Fruit fly (Drosophila melanogaster) whole organism, embryonic: ENCODE results near the gene CG44362.
A peak's percentile ranks its signal among the peaks of the same experiment; 100 is the strongest.

Experiments
- B-H1 ChIP-seq: fragments of 200-800 bp; sonication (Bioruptor generic); IDR thresholded peaks from 3 replicates; pipeline ENCODE4 v1.3.6; 2022; ENCODE audit warnings: missing biosample characterization, missing genetic modification characterization
- B-H2 ChIP-seq: fragments of 200-800 bp; sonication (Bioruptor generic); optimal IDR thresholded peaks from 2 replicates; lab custom pipeline; 2018; ENCODE audit warnings: missing biosample characterization, mild to moderate bottlenecking, missing genetic modification characterization
- Bteb2 ChIP-seq: fragments of 200-800 bp; sonication (Bioruptor generic); optimal IDR thresholded peaks from 2 replicates; lab custom pipeline; 2016; ENCODE audit warnings: missing biosample characterization, missing genetic modification characterization
- CG10274 ChIP-seq: fragments of 200-800 bp; sonication (Bioruptor generic); optimal IDR thresholded peaks from 3 replicates; lab custom pipeline; 2017; ENCODE audit warnings: missing biosample characterization, mild to moderate bottlenecking, missing genetic modification characterization
- CG10366 ChIP-seq: fragments of 200-800 bp; sonication (Bioruptor generic); IDR thresholded peaks from 2 replicates; pipeline ENCODE4 v1.3.6; 2022; ENCODE audit warnings: missing biosample characterization, missing genetic modification characterization
- CG12071 ChIP-seq: fragments of 200-800 bp; sonication (Bioruptor generic); optimal IDR thresholded peaks from 3 replicates; lab custom pipeline; 2018; ENCODE audit warnings: missing biosample characterization, mild to moderate bottlenecking, missing genetic modification characterization
- CG12219 ChIP-seq: fragments of 200-800 bp; sonication (Bioruptor generic); optimal IDR thresholded peaks from 3 replicates; lab custom pipeline; 2018; ENCODE audit warnings: missing biosample characterization, mild to moderate bottlenecking, missing genetic modification characterization
- CG12769 ChIP-seq: fragments of 200-800 bp; sonication (Bioruptor generic); optimal IDR thresholded peaks from 2 replicates; lab custom pipeline; 2019; ENCODE audit warnings: missing biosample characterization, mild to moderate bottlenecking, missing genetic modification characterization, moderate library complexity
- CG13123 ChIP-seq: fragments of 200-800 bp; sonication (Bioruptor generic); optimal IDR thresholded peaks from 2 replicates; lab custom pipeline; 2016; ENCODE audit warnings: missing biosample characterization, missing genetic modification characterization
- CG1602 ChIP-seq: fragments of 200-800 bp; sonication (Bioruptor generic); optimal IDR thresholded peaks from 3 replicates; lab custom pipeline; 2016; ENCODE audit warnings: missing biosample characterization, missing genetic modification characterization
- CG1792 ChIP-seq: fragments of 200-800 bp; sonication (Bioruptor generic); optimal IDR thresholded peaks from 2 replicates; lab custom pipeline; 2016; ENCODE audit warnings: missing biosample characterization, missing genetic modification characterization
- CG30431 ChIP-seq: fragments of 200-800 bp; sonication (Bioruptor generic); optimal IDR thresholded peaks from 2 replicates; lab custom pipeline; 2017; ENCODE audit warnings: missing biosample characterization, missing genetic modification characterization
- CG32532 ChIP-seq: fragments of 200-800 bp; sonication (Bioruptor generic); IDR thresholded peaks from 2 replicates; pipeline ENCODE4 v1.3.6; 2022; ENCODE audit warnings: missing biosample characterization, missing genetic modification characterization
- CG3407 ChIP-seq: fragments of 200-800 bp; sonication (Bioruptor generic); optimal IDR thresholded peaks from 2 replicates; lab custom pipeline; 2018; ENCODE audit warnings: missing biosample characterization, mild to moderate bottlenecking, missing genetic modification characterization
- CG34422 ChIP-seq: fragments of 200-800 bp; sonication (Bioruptor generic); IDR thresholded peaks from 3 replicates; pipeline ENCODE4 v1.3.6; 2022; ENCODE audit warnings: missing biosample characterization, missing genetic modification characterization
- CG5953 ChIP-seq: fragments of 200-800 bp; sonication (Bioruptor generic); IDR thresholded peaks from 2 replicates; pipeline ENCODE4 v1.3.6; 2022; ENCODE audit warnings: missing biosample characterization, missing genetic modification characterization
- CG6813 ChIP-seq: fragments of 200-800 bp; sonication (Bioruptor generic); optimal IDR thresholded peaks from 2 replicates; lab custom pipeline; 2017; ENCODE audit warnings: missing biosample characterization, missing genetic modification characterization, mild to moderate bottlenecking, moderate library complexity, missing genetic modification reagents
- CG7556 ChIP-seq: fragments of 200-800 bp; sonication (Bioruptor generic); optimal IDR thresholded peaks from 2 replicates; lab custom pipeline; 2017; ENCODE audit warnings: missing biosample characterization, mild to moderate bottlenecking, missing genetic modification characterization
- CG8089 ChIP-seq: fragments of 200-800 bp; sonication (Bioruptor generic); optimal IDR thresholded peaks from 3 replicates; lab custom pipeline; 2016; ENCODE audit warnings: missing biosample characterization, missing genetic modification characterization
- CG8765 ChIP-seq: fragments of 200-800 bp; sonication (Bioruptor generic); IDR thresholded peaks from 2 replicates; pipeline ENCODE4 v1.3.6; 2022; ENCODE audit warnings: missing biosample characterization, missing genetic modification characterization
- CG9727 ChIP-seq: fragments of 200-800 bp; sonication (Bioruptor generic); optimal IDR thresholded peaks from 3 replicates; lab custom pipeline; 2017; ENCODE audit warnings: missing biosample characterization, mild to moderate bottlenecking, missing genetic modification characterization
- CG9876 ChIP-seq: fragments of 200-800 bp; sonication (Bioruptor generic); optimal IDR thresholded peaks from 2 replicates; lab custom pipeline; 2016; ENCODE audit warnings: missing biosample characterization, missing genetic modification characterization
- CoRest ChIP-seq: fragments of 200-800 bp; sonication (Bioruptor generic); optimal IDR thresholded peaks from 3 replicates; lab custom pipeline; 2018; ENCODE audit warnings: missing biosample characterization, mild to moderate bottlenecking, missing genetic modification characterization, moderate library complexity
- Dref ChIP-seq: fragments of 200-800 bp; sonication (Bioruptor generic); IDR thresholded peaks from 2 replicates; pipeline ENCODE4 v1.3.6; 2022; ENCODE audit warnings: missing biosample characterization, missing genetic modification characterization
- HLHmδ ChIP-seq: fragments of 200-800 bp; sonication (Bioruptor generic); optimal IDR thresholded peaks from 2 replicates; lab custom pipeline; 2018; ENCODE audit warnings: missing biosample characterization, mild to moderate bottlenecking, missing genetic modification characterization, moderate library complexity
- Max ChIP-seq: fragments of 200-800 bp; sonication (Bioruptor generic); optimal IDR thresholded peaks from 2 replicates; lab custom pipeline; 2016; ENCODE audit warnings: missing biosample characterization, mild to moderate bottlenecking, missing genetic modification characterization
- Med ChIP-seq: fragments of 200-800 bp; sonication (Bioruptor generic); peaks from one replicate; lab custom pipeline; 2016; ENCODE audit warnings: missing biosample characterization, missing genetic modification characterization, mild to moderate bottlenecking, inconsistent platforms, moderate library complexity
- Meics ChIP-seq: fragments of 200-800 bp; sonication (Bioruptor generic); optimal IDR thresholded peaks from 2 replicates; lab custom pipeline; 2017; ENCODE audit warnings: missing biosample characterization, mild to moderate bottlenecking, missing genetic modification characterization
- Neu2 ChIP-seq: fragments of 200-800 bp; sonication (Bioruptor generic); optimal IDR thresholded peaks from 3 replicates; lab custom pipeline; 2016; ENCODE audit warnings: missing biosample characterization, missing genetic modification characterization, borderline replicate concordance
- Nf-YB ChIP-seq: fragments of 200-800 bp; sonication (Bioruptor generic); optimal IDR thresholded peaks from 3 replicates; lab custom pipeline; 2019; ENCODE audit warnings: missing biosample characterization, mild to moderate bottlenecking, missing genetic modification characterization, moderate library complexity
- Nf-YC ChIP-seq: fragments of 200-800 bp; optimal IDR thresholded peaks from 3 replicates; lab custom pipeline; 2019; ENCODE audit warnings: missing biosample characterization, mild to moderate bottlenecking, missing genetic modification characterization, moderate library complexity
- NfI ChIP-seq: fragments of 200-800 bp; sonication (Bioruptor generic); optimal IDR thresholded peaks from 3 replicates; lab custom pipeline; 2018; ENCODE audit warnings: missing biosample characterization, mild to moderate bottlenecking, missing genetic modification characterization, moderate library complexity
- Side ChIP-seq: fragments of 200-800 bp; sonication (Bioruptor generic); optimal IDR thresholded peaks from 2 replicates; lab custom pipeline; 2016; ENCODE audit warnings: missing biosample characterization, missing genetic modification characterization
- Sry-β ChIP-seq: fragments of 200-800 bp; sonication (Bioruptor generic); optimal IDR thresholded peaks from 2 replicates; lab custom pipeline; 2018; ENCODE audit warnings: missing biosample characterization, mild to moderate bottlenecking, missing genetic modification characterization, moderate library complexity
- Trl ChIP-seq, 3 experiments: fragments of >200 bp in 2 of 3; fragments of 200-800 bp in 1 of 3; sonication (Bioruptor generic) in 1 of 3; optimal IDR thresholded peaks; 2 replicates in 1 of 3; 3 replicates in 2 of 3; lab custom pipeline; 2016 to 2017; ENCODE audit warnings: missing biosample characterization in 1 of 3, missing genetic modification characterization in 1 of 3
- YL-1 ChIP-seq: fragments of 200-800 bp; sonication (Bioruptor generic); optimal IDR thresholded peaks from 3 replicates; lab custom pipeline; 2017; ENCODE audit warnings: missing biosample characterization, mild to moderate bottlenecking, missing genetic modification characterization
- ac ChIP-seq: fragments of 200-800 bp; sonication (Bioruptor generic); optimal IDR thresholded peaks from 3 replicates; lab custom pipeline; 2017; ENCODE audit warnings: missing biosample characterization, mild to moderate bottlenecking, missing genetic modification characterization
- bab2 ChIP-seq: fragments of 200-800 bp; sonication (Bioruptor generic); optimal IDR thresholded peaks from 2 replicates; lab custom pipeline; 2016; ENCODE audit warnings: missing biosample characterization, missing genetic modification characterization
- bcd ChIP-seq: fragments of 200-800 bp; sonication (Bioruptor generic); optimal IDR thresholded peaks from 2 replicates; lab custom pipeline; 2017; ENCODE audit warnings: missing biosample characterization, mild to moderate bottlenecking, missing genetic modification characterization
- dmrt99B ChIP-seq: fragments of 200-800 bp; sonication (Bioruptor generic); optimal IDR thresholded peaks from 2 replicates; lab custom pipeline; 2018; ENCODE audit warnings: missing biosample characterization, mild to moderate bottlenecking, missing genetic modification characterization, moderate library complexity
- mirr ChIP-seq: fragments of 200-800 bp; sonication (Bioruptor generic); optimal IDR thresholded peaks from 3 replicates; lab custom pipeline; 2018; ENCODE audit warnings: missing biosample characterization, mild to moderate bottlenecking, missing genetic modification characterization
- odd ChIP-seq: fragments of 200-800 bp; sonication (Bioruptor generic); optimal IDR thresholded peaks from 2 replicates; lab custom pipeline; 2017; ENCODE audit warnings: missing biosample characterization, mild to moderate bottlenecking, missing genetic modification characterization
- org-1 ChIP-seq: fragments of 200-800 bp; sonication (Bioruptor generic); optimal IDR thresholded peaks from 2 replicates; lab custom pipeline; 2017; ENCODE audit warnings: missing biosample characterization, missing genetic modification characterization
- phol ChIP-seq: fragments of 200-800 bp; sonication (Bioruptor generic); optimal IDR thresholded peaks from 3 replicates; lab custom pipeline; 2018; ENCODE audit warnings: missing biosample characterization, mild to moderate bottlenecking, missing genetic modification characterization, moderate library complexity
- prd ChIP-seq, 3 experiments: fragments of >200 bp in 2 of 3; fragments of 200-800 bp in 1 of 3; sonication (Bioruptor generic) in 1 of 3; optimal IDR thresholded peaks in 2 of 3; IDR thresholded peaks in 1 of 3; 2 replicates in 2 of 3; 3 replicates in 1 of 3; pipeline versions ENCODE4 v1.3.6 to Lab custom; 2017 to 2022; ENCODE audit warnings: missing biosample characterization in 1 of 3, missing genetic modification characterization in 1 of 3
- scrt ChIP-seq: fragments of 200-800 bp; sonication (Bioruptor generic); optimal IDR thresholded peaks from 2 replicates; lab custom pipeline; 2018; ENCODE audit warnings: missing biosample characterization, mild to moderate bottlenecking, missing genetic modification characterization, moderate library complexity
- unc-4 ChIP-seq: fragments of 200-800 bp; sonication (Bioruptor generic); IDR thresholded peaks from 2 replicates; pipeline ENCODE4 v1.3.6; 2022; ENCODE audit warnings: missing biosample characterization, missing genetic modification characterization; ENCODE audit not compliant: partially characterized antibody
- vfl ChIP-seq: fragments of 200-800 bp; sonication (Bioruptor generic); optimal IDR thresholded peaks from 2 replicates; lab custom pipeline; 2016; ENCODE audit warnings: missing biosample characterization, missing genetic modification characterization
- vnd ChIP-seq: fragments of 200-800 bp; sonication (Bioruptor generic); IDR thresholded peaks from 3 replicates; pipeline ENCODE4 v1.3.6; 2022; ENCODE audit warnings: missing biosample characterization, missing genetic modification characterization; ENCODE audit not compliant: partially characterized antibody

Gene CG44362

dm6 chr3L:11403542-11403941 lies 6.2 kb downstream of the CG44362 start (continued):
- TF ChIP-seq CG30431 (peak; percentile 21), CG8765 (GFP tag; lab: Robert Waterston, UW) (peak; percentile 76), Dref (GFP tag; lab: Robert Waterston, UW) (no peak), unc-4 (GFP tag; lab: Robert Waterston, UW) (no peak), Neu2 (GFP tag; lab: Kevin White, UChicago) (no peak), CoRest (tag; lab: Kevin White, UChicago) (peak; percentile 45), Bteb2 (GFP tag; lab: Kevin White, UChicago) (no peak), org-1 (GFP tag; lab: Kevin White, UChicago) (peak; percentile 58), HLHmδ (no peak), vnd (GFP tag; lab: Robert Waterston, UW) (no peak), CG8089 (GFP tag; lab: Kevin White, UChicago) (peak; percentile 16), Med (peak; percentile 91), Sry-β (GFP tag; lab: Kevin White, UChicago) (no peak), Nf-YC (tag; lab: Kevin White, UChicago) (no peak), vfl (GFP tag; lab: Kevin White, UChicago) (peak; percentile 9), CG1792 (peak; percentile 27), odd (no peak), Nf-YB (GFP tag; lab: Kevin White, UChicago) (peak; percentile 17), Trl (optimal IDR thresholded peaks at IDR 0.05; lab: Kevin White, UChicago) (no peak), Trl (GFP tag; optimal IDR thresholded peaks at IDR 0.05; lab: Kevin White, UChicago) (peak; percentile 58), Meics (peak; percentile 49), bab2 (peak; percentile 66), CG12769 (tag; lab: Kevin White, UChicago) (peak; percentile 29), CG1602 (GFP tag; lab: Kevin White, UChicago) (peak; percentile 55), CG9727 (GFP tag; lab: Kevin White, UChicago) (peak; percentile 81), CG9876 (GFP tag; lab: Kevin White, UChicago) (peak; percentile 22), prd (optimal IDR thresholded peaks at IDR 0.05; lab: Kevin White, UChicago) (no peak), prd (GFP tag; IDR thresholded peaks at IDR 0.05; lab: Robert Waterston, UW) (peak; percentile 92), scrt (GFP tag; lab: Kevin White, UChicago) (peak; percentile 35), NfI (GFP tag; lab: Kevin White, UChicago) (peak; percentile 26), CG5953 (GFP tag; lab: Robert Waterston, UW) (no peak; the same call in 1 of the 2 replicates), CG6813 (GFP tag; lab: Kevin White, UChicago) (peak; percentile 17), CG34422 (0 out of 3 replicates have a peak, but pooled peaks have one; percentile 33), ac (GFP tag; lab: Kevin White, UChicago) (no peak), B-H2 (GFP tag; lab: Kevin White, UChicago) (no peak), Side (peak; percentile 15), CG12219 (GFP tag; lab: Kevin White, UChicago) (peak; percentile 25), CG12071 (GFP tag; lab: Kevin White, UChicago) (peak; percentile 16), CG3407 (GFP tag; lab: Kevin White, UChicago) (no peak), CG7556 (GFP tag; lab: Kevin White, UChicago) (peak; percentile 45), CG32532 (GFP tag; lab: Robert Waterston, UW) (peak; percentile 53; the same call in 1 of the 2 replicates), B-H1 (GFP tag; lab: Robert Waterston, UW) (peak; percentile 17; the same call in 1 of the 3 replicates), CG13123 (GFP tag; lab: Kevin White, UChicago) (peak; percentile 20), phol (peak; percentile 51), dmrt99B (tag; lab: Kevin White, UChicago) (peak; percentile 64), CG10366 (peak; percentile 66), bcd (GFP tag; lab: Kevin White, UChicago) (peak; percentile 47), mirr (GFP tag; lab: Kevin White, UChicago) (no peak), CG10274 (GFP tag; lab: Kevin White, UChicago) (no peak), Max (GFP tag; lab: Kevin White, UChicago) (peak; percentile 19), YL-1 (no peak)
